Worm (Caenorhabditis elegans): ENCODE measurements around the gene pudl-2.

DNA sequence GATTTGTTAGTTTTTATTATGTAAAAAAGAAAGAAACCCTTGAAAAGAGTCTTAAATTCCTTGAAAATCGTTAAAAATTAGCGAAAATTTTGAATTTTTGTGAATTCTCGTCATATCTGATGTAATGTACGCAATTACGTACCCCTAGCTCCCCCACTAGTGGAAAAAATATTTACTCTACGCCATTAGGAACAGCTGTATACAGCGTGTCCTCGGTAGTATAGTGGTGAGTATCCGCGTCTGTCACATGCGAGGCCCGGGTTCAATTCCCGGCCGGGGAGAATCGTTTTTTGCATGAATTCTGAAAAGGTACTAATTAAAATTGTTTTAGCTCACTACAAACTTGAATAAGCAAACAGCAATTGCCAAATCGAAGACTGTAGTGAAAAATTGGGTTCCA, 34.7 kb upstream of the pudl-2 start:
- TF ChIP-seq ama-1 (optimal IDR thresholded peaks at IDR 0.05) (no peak), unc-62 (GFP tag; optimal IDR thresholded peaks at IDR 0.05) (no peak), F16B12.6 (tag; optimal IDR thresholded peaks at IDR 0.05) (no peak), mep-1 (tag; optimal IDR thresholded peaks at IDR 0.05) (no peak), fkh-10 (GFP tag; optimal IDR thresholded peaks at IDR 0.05) (no peak), lin-13 (GFP tag; optimal IDR thresholded peaks at IDR 0.05) (no peak), hpl-2 (GFP tag; optimal IDR thresholded peaks at IDR 0.05) (no peak), nhr-12 (tag; optimal IDR thresholded peaks at IDR 0.05) (no peak), tbx-2 (tag; optimal IDR thresholded peaks at IDR 0.05) (no peak), aha-1 (tag; optimal IDR thresholded peaks at IDR 0.05) (no peak)
